Fruit fly (Drosophila melanogaster) whole organism, embryonic: ENCODE data around the gene CG6574.

ENCODE experiments used
- Bdp1 ChIP-seq: fragments of 200-800 bp; sonication (Bioruptor generic); optimal IDR thresholded peaks from 3 replicates; lab custom pipeline; 2016; ENCODE audit warnings: missing biosample characterization, missing genetic modification characterization
- CG10366 ChIP-seq: fragments of 200-800 bp; sonication (Bioruptor generic); IDR thresholded peaks from 2 replicates; pipeline ENCODE4 v1.3.6; 2022; ENCODE audit warnings: missing biosample characterization, missing genetic modification characterization
- CG10543 ChIP-seq: fragments of 200-800 bp; sonication (Bioruptor generic); optimal IDR thresholded peaks from 3 replicates; lab custom pipeline; 2017; ENCODE audit warnings: missing biosample characterization, mild to moderate bottlenecking, missing genetic modification characterization, moderate library complexity
- CG14050 ChIP-seq: fragments of 200-800 bp; sonication (Bioruptor generic); IDR thresholded peaks from 3 replicates; pipeline ENCODE4 v1.3.6; 2022; ENCODE audit warnings: missing biosample characterization, missing genetic modification characterization
- CG15696 ChIP-seq: fragments of 200-800 bp; sonication (Bioruptor generic); optimal IDR thresholded peaks from 2 replicates; lab custom pipeline; 2019; ENCODE audit warnings: missing biosample characterization, mild to moderate bottlenecking, missing genetic modification characterization, moderate library complexity
- CG1603 ChIP-seq: fragments of 200-800 bp; sonication (Bioruptor generic); optimal IDR thresholded peaks from 2 replicates; lab custom pipeline; 2019; ENCODE audit warnings: missing biosample characterization, mild to moderate bottlenecking, missing genetic modification characterization, moderate library complexity
- CG1647 ChIP-seq: fragments of 200-800 bp; sonication (Bioruptor generic); optimal IDR thresholded peaks from 3 replicates; lab custom pipeline; 2016; ENCODE audit warnings: missing biosample characterization, missing genetic modification characterization
- CG17612 ChIP-seq: fragments of 200-800 bp; sonication (Bioruptor generic); IDR thresholded peaks from 2 replicates; pipeline ENCODE4 v1.3.6; 2022; ENCODE audit warnings: missing biosample characterization, missing genetic modification characterization
- CG2116 ChIP-seq: fragments of 200-800 bp; sonication (Bioruptor generic); optimal IDR thresholded peaks from 3 replicates; lab custom pipeline; 2018; ENCODE audit warnings: missing biosample characterization, mild to moderate bottlenecking, missing genetic modification characterization
- CG34376 ChIP-seq: fragments of 200-800 bp; sonication (Bioruptor generic); optimal IDR thresholded peaks from 2 replicates; lab custom pipeline; 2018; ENCODE audit warnings: missing biosample characterization, mild to moderate bottlenecking, missing genetic modification characterization
- CG43689 ChIP-seq: fragments of 200-800 bp; sonication (Bioruptor generic); IDR thresholded peaks from 2 replicates; pipeline ENCODE4 v1.3.6; 2022; ENCODE audit warnings: missing biosample characterization, missing genetic modification characterization
- CG4730 ChIP-seq: fragments of 200-800 bp; sonication (Bioruptor generic); IDR thresholded peaks from 2 replicates; pipeline ENCODE4 v1.3.6; 2022; ENCODE audit warnings: missing biosample characterization, missing genetic modification characterization
- CG6683 ChIP-seq: fragments of 200-800 bp; sonication (Bioruptor generic); optimal IDR thresholded peaks from 2 replicates; lab custom pipeline; 2017; ENCODE audit warnings: missing biosample characterization, mild to moderate bottlenecking, missing genetic modification characterization, missing genetic modification reagents
- CG7372 ChIP-seq: fragments of 200-800 bp; sonication (Bioruptor generic); IDR thresholded peaks from 2 replicates; pipeline ENCODE4 v1.3.6; 2022; ENCODE audit warnings: missing biosample characterization, missing genetic modification characterization
- CG8388 ChIP-seq: fragments of 200-800 bp; sonication (Bioruptor generic); optimal IDR thresholded peaks from 2 replicates; lab custom pipeline; 2019; ENCODE audit warnings: missing biosample characterization, mild to moderate bottlenecking, missing genetic modification characterization, moderate library complexity
- CG8944 ChIP-seq: fragments of 200-800 bp; sonication (Bioruptor generic); optimal IDR thresholded peaks from 3 replicates; lab custom pipeline; 2016; ENCODE audit warnings: missing biosample characterization, missing genetic modification characterization
- D ChIP-seq, 2 experiments: fragments of 200-800 bp in 1 of 2; fragments of >200 bp in 1 of 2; sonication (Bioruptor generic) in 1 of 2; optimal IDR thresholded peaks; 2 replicates in 1 of 2; 3 replicates in 1 of 2; lab custom pipeline; 2017; ENCODE audit warnings: mild to moderate bottlenecking in 1 of 2, missing biosample characterization in 1 of 2, missing genetic modification characterization in 1 of 2, missing genetic modification reagents in 1 of 2
- Dek ChIP-seq: fragments of 200-800 bp; sonication (Bioruptor generic); optimal IDR thresholded peaks from 3 replicates; lab custom pipeline; 2019; ENCODE audit warnings: missing biosample characterization, mild to moderate bottlenecking, missing genetic modification characterization, moderate library complexity
- ERR ChIP-seq: fragments of 200-800 bp; sonication (Bioruptor generic); optimal IDR thresholded peaks from 2 replicates; lab custom pipeline; 2016; ENCODE audit warnings: missing biosample characterization, missing genetic modification characterization
- Hand ChIP-seq: fragments of 200-800 bp; sonication (Bioruptor generic); optimal IDR thresholded peaks from 2 replicates; lab custom pipeline; 2017; ENCODE audit warnings: mild to moderate bottlenecking, missing biosample characterization, missing genetic modification reagents, missing genetic modification characterization
- MESR4 ChIP-seq: fragments of 200-800 bp; sonication (Bioruptor generic); optimal IDR thresholded peaks from 2 replicates; lab custom pipeline; 2018; ENCODE audit warnings: missing biosample characterization, mild to moderate bottlenecking, missing genetic modification characterization, moderate library complexity
- Six4 ChIP-seq: fragments of 200-800 bp; sonication (Bioruptor generic); optimal IDR thresholded peaks from 2 replicates; lab custom pipeline; 2016; ENCODE audit warnings: missing biosample characterization, missing genetic modification characterization
- Sry-β ChIP-seq: fragments of 200-800 bp; sonication (Bioruptor generic); optimal IDR thresholded peaks from 2 replicates; lab custom pipeline; 2018; ENCODE audit warnings: missing biosample characterization, mild to moderate bottlenecking, missing genetic modification characterization, moderate library complexity
- Usf ChIP-seq: fragments of 200-800 bp; sonication (Bioruptor generic); optimal IDR thresholded peaks from 2 replicates; lab custom pipeline; 2017; ENCODE audit warnings: missing genotype, missing biosample characterization, missing genetic modification characterization
- ab ChIP-seq: fragments of 200-800 bp; sonication (Bioruptor generic); optimal IDR thresholded peaks from 2 replicates; lab custom pipeline; 2016; ENCODE audit warnings: missing biosample characterization, missing genetic modification characterization
- ase ChIP-seq: fragments of 200-800 bp; sonication (Bioruptor generic); IDR thresholded peaks from 3 replicates; pipeline ENCODE4 v1.3.6; 2022; ENCODE audit warnings: missing biosample characterization, missing genetic modification characterization
- br ChIP-seq: fragments of >200 bp; optimal IDR thresholded peaks from 2 replicates; lab custom pipeline; 2017
- cad ChIP-seq: fragments of >200 bp; optimal IDR thresholded peaks from 2 replicates; lab custom pipeline; 2017; ENCODE audit warnings: missing biosample characterization, missing genetic modification characterization
- caup ChIP-seq: fragments of 200-800 bp; sonication (Bioruptor generic); optimal IDR thresholded peaks from 3 replicates; lab custom pipeline; 2017; ENCODE audit warnings: missing biosample characterization, mild to moderate bottlenecking, missing genetic modification characterization, moderate library complexity; ENCODE audit not compliant: severe bottlenecking
- chm ChIP-seq: fragments of 200-800 bp; sonication (Bioruptor generic); IDR thresholded peaks from 2 replicates; pipeline ENCODE4 v1.3.6; 2022; ENCODE audit warnings: missing biosample characterization, missing genetic modification characterization
- dmrt99B ChIP-seq: fragments of 200-800 bp; sonication (Bioruptor generic); optimal IDR thresholded peaks from 2 replicates; lab custom pipeline; 2018; ENCODE audit warnings: missing biosample characterization, mild to moderate bottlenecking, missing genetic modification characterization, moderate library complexity
- ems ChIP-seq: fragments of 200-800 bp; sonication (Bioruptor generic); optimal IDR thresholded peaks from 3 replicates; lab custom pipeline; 2016; ENCODE audit warnings: missing biosample characterization, missing genetic modification characterization
- en ChIP-seq: fragments of 200-800 bp; sonication (Bioruptor generic); optimal IDR thresholded peaks from 2 replicates; lab custom pipeline; 2016; ENCODE audit warnings: missing biosample characterization, missing genetic modification characterization
- ewg ChIP-seq: fragments of 200-800 bp; sonication (Bioruptor generic); optimal IDR thresholded peaks from 3 replicates; lab custom pipeline; 2017; ENCODE audit warnings: mild to moderate bottlenecking, missing biosample characterization, missing genetic modification reagents, missing genetic modification characterization
- fu2 ChIP-seq: fragments of 200-800 bp; sonication (Bioruptor generic); optimal IDR thresholded peaks from 2 replicates; lab custom pipeline; 2016; ENCODE audit warnings: missing biosample characterization, missing genetic modification characterization
- grau ChIP-seq: fragments of 200-800 bp; optimal IDR thresholded peaks from 3 replicates; lab custom pipeline; 2019; ENCODE audit warnings: missing biosample characterization, mild to moderate bottlenecking, missing genetic modification characterization, moderate library complexity
- gro ChIP-seq: fragments of 200-800 bp; sonication (Bioruptor generic); optimal IDR thresholded peaks from 2 replicates; lab custom pipeline; 2016; ENCODE audit warnings: missing biosample characterization, missing genetic modification characterization
- hb ChIP-seq: fragments of 200-800 bp; sonication (Bioruptor generic); IDR thresholded peaks from 3 replicates; pipeline ENCODE4 v1.3.6; 2022; ENCODE audit warnings: missing biosample characterization, missing genetic modification characterization; ENCODE audit not compliant: partially characterized antibody
- kay ChIP-seq: fragments of 200-800 bp; sonication (Bioruptor generic); optimal IDR thresholded peaks from 2 replicates; lab custom pipeline; 2016; ENCODE audit warnings: missing biosample characterization, missing genetic modification characterization
- klu ChIP-seq: fragments of 200-800 bp; sonication (Bioruptor generic); IDR thresholded peaks from 2 replicates; pipeline ENCODE4 v1.3.6; 2022; ENCODE audit warnings: missing biosample characterization, missing genetic modification characterization
- otp ChIP-seq: fragments of 200-800 bp; sonication (Bioruptor generic); IDR thresholded peaks from 3 replicates; pipeline ENCODE4, ENCODE4 v1.3.6; 2022; ENCODE audit warnings: missing biosample characterization, missing genetic modification characterization
- pita ChIP-seq: fragments of 200-800 bp; sonication (Bioruptor generic); optimal IDR thresholded peaks from 2 replicates; lab custom pipeline; 2017; ENCODE audit warnings: missing biosample characterization, mild to moderate bottlenecking, missing genetic modification characterization
- pzg ChIP-seq: fragments of 200-800 bp; sonication (Bioruptor generic); optimal IDR thresholded peaks from 3 replicates; lab custom pipeline; 2018; ENCODE audit warnings: missing biosample characterization, mild to moderate bottlenecking, missing genetic modification characterization, moderate library complexity
- ranshi ChIP-seq: fragments of 200-800 bp; sonication (Bioruptor generic); IDR thresholded peaks from 2 replicates; pipeline ENCODE4 v1.3.6; 2022; ENCODE audit warnings: missing biosample characterization, missing genetic modification characterization
- sob ChIP-seq: fragments of 200-800 bp; sonication (Bioruptor generic); IDR thresholded peaks from 2 replicates; pipeline ENCODE4 v1.3.6; 2022; ENCODE audit warnings: missing biosample characterization, missing genetic modification characterization
- stwl ChIP-seq: fragments of 200-800 bp; sonication (Bioruptor generic); optimal IDR thresholded peaks from 3 replicates; lab custom pipeline; 2018; ENCODE audit warnings: missing biosample characterization, mild to moderate bottlenecking, missing genetic modification characterization, moderate library complexity
- trh ChIP-seq: fragments of 200-800 bp; sonication (Bioruptor generic); optimal IDR thresholded peaks from 2 replicates; lab custom pipeline; 2016; ENCODE audit warnings: missing biosample characterization, missing genetic modification characterization
- tup ChIP-seq: fragments of 200-800 bp; sonication (Bioruptor generic); optimal IDR thresholded peaks from 2 replicates; lab custom pipeline; 2016; ENCODE audit warnings: missing biosample characterization, mild to moderate bottlenecking, missing genetic modification characterization, moderate library complexity
- yki ChIP-seq: fragments of >200 bp; optimal IDR thresholded peaks from 3 replicates; lab custom pipeline; 2018
- z ChIP-seq: fragments of 200-800 bp; sonication (Bioruptor generic); IDR thresholded peaks from 3 replicates; pipeline ENCODE4 v1.3.6; 2022; ENCODE audit warnings: missing biosample characterization, missing genetic modification characterization

Gene CG6574

DNA sequence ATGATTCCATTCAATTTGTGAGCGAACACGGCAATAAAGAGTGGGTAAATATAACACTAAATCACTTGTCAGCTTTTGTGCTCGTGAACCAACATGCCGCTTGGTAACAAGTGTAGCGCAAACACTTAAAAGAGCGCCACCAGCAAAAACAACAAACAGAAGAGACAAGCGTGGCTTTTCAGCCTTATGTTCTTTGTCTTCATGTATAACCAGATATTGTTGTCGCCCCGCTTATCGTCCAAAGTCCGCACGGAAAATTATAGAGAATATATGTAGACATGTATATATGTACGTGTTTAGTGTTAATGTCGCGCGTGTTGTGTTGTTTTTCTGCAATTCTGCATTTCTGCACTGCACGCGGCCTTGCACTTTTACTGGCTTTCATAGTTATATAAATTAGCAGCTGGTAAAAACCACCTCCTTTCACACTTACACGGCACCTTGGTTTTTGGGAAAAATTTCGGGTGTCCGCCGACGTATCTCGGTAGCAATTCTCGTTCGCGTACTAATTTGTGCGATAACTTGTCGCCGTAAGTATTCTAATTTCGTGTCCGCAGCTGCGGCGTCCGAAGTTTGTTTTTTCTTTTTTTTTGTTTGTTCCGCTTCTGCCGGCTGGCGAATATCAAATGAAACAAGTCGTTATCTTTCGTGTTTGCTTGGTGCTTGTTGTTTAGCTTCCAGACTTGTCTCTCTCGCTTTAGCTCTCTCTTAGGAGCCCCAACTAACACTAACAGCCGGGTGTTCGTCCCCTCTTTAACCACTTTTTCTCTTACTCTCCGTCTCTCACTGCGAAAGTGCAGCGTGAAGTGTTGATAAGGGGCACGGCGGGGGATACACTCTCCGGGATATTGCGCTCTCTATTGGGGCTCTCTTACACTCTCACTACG, 26.1 kb upstream of the CG6574 start (continued):
- TF ChIP-seq otp (GFP tag; lab: Robert Waterston, UW), result no peak; the same call in 2 of the 3 replicates
- TF ChIP-seq CG6683 (GFP tag; lab: Kevin White, UChicago), result no peak
- no peak for TF ChIP-seq CG8388 (GFP tag; lab: Kevin White, UChicago)
- TF ChIP-seq D (optimal IDR thresholded peaks at IDR 0.05; lab: Kevin White, UChicago), result no peak
- TF ChIP-seq D (GFP tag; optimal IDR thresholded peaks at IDR 0.05; lab: Kevin White, UChicago), result no peak
- TF ChIP-seq yki, result peak; percentile 83
- TF ChIP-seq ase (GFP tag; lab: Robert Waterston, UW), result no peak; the same call in 2 of the 3 replicates
- peak; percentile 40 for TF ChIP-seq CG10366 (GFP tag; lab: Robert Waterston, UW)
- peak; percentile 30 for TF ChIP-seq caup (GFP tag; lab: Kevin White, UChicago)
- no peak for TF ChIP-seq en (GFP tag; lab: Kevin White, UChicago)
- TF ChIP-seq chm (GFP tag; lab: Robert Waterston, UW), result peak; percentile 62
- no peak for TF ChIP-seq klu (GFP tag; lab: Robert Waterston, UW)
- peak; percentile 26 for TF ChIP-seq grau (tag; lab: Kevin White, UChicago)
- no peak for TF ChIP-seq kay (GFP tag; lab: Kevin White, UChicago)
- TF ChIP-seq CG1647 (GFP tag; lab: Kevin White, UChicago), result no peak
- TF ChIP-seq ERR, result no peak
- no peak for TF ChIP-seq br (lab: Kevin White, UChicago)
- TF ChIP-seq Dek (tag; lab: Kevin White, UChicago), result no peak
- no peak for TF ChIP-seq MESR4 (GFP tag; lab: Kevin White, UChicago)
- TF ChIP-seq ems (GFP tag; lab: Kevin White, UChicago), result peak; percentile 30
- no peak for TF ChIP-seq Sry-β (GFP tag; lab: Kevin White, UChicago)
- peak; percentile 33 for TF ChIP-seq CG1603 (tag; lab: Kevin White, UChicago)
- peak; percentile 6; the same call in 1 of the 2 replicates for TF ChIP-seq sob (GFP tag; lab: Robert Waterston, UW)
- no peak for TF ChIP-seq tup (GFP tag; lab: Kevin White, UChicago)
- TF ChIP-seq CG2116 (GFP tag; lab: Kevin White, UChicago), result no peak
- no peak for TF ChIP-seq pita (GFP tag; lab: Kevin White, UChicago)
- no peak for TF ChIP-seq CG43689 (GFP tag; lab: Robert Waterston, UW)
- no peak for TF ChIP-seq Six4 (GFP tag; lab: Kevin White, UChicago)
- no peak for TF ChIP-seq cad
- no peak; the same call in 1 of the 2 replicates for TF ChIP-seq ranshi (GFP tag; lab: Robert Waterston, UW)
- TF ChIP-seq stwl, result no peak
- peak; percentile 54 for TF ChIP-seq CG34376 (GFP tag; lab: Kevin White, UChicago)
- TF ChIP-seq CG4730 (GFP tag; lab: Robert Waterston, UW), result no peak
- TF ChIP-seq hb (GFP tag; lab: Robert Waterston, UW), result no peak
- peak; percentile 30 for TF ChIP-seq dmrt99B (tag; lab: Kevin White, UChicago)
- TF ChIP-seq CG8944, result no peak
- TF ChIP-seq ab (GFP tag; lab: Kevin White, UChicago), result no peak
- TF ChIP-seq trh (GFP tag; lab: Kevin White, UChicago), result no peak
- peak; percentile 44 for TF ChIP-seq Hand
- no peak for TF ChIP-seq CG14050 (GFP tag; lab: Robert Waterston, UW)
- no peak for TF ChIP-seq pzg (GFP tag; lab: Kevin White, UChicago)
- no peak for TF ChIP-seq ewg (GFP tag; lab: Kevin White, UChicago)
- TF ChIP-seq CG10543 (GFP tag; lab: Kevin White, UChicago), result peak; percentile 33
- no peak for TF ChIP-seq Usf (GFP tag; lab: Kevin White, UChicago)
- no peak for TF ChIP-seq CG7372
- TF ChIP-seq gro (GFP tag; lab: Kevin White, UChicago), result peak; percentile 48
- TF ChIP-seq CG15696, result no peak
- TF ChIP-seq Bdp1, result no peak
- no peak for TF ChIP-seq z
- TF ChIP-seq fu2 (GFP tag; lab: Kevin White, UChicago), result no peak
- TF ChIP-seq CG17612 (GFP tag; lab: Robert Waterston, UW), result 0 out of 2 replicates have a peak, but pooled peaks have one; percentile 29
